Worm (Caenorhabditis elegans): ENCODE measurements around the gene F43H9.3.

Gene F43H9.3

DNA sequence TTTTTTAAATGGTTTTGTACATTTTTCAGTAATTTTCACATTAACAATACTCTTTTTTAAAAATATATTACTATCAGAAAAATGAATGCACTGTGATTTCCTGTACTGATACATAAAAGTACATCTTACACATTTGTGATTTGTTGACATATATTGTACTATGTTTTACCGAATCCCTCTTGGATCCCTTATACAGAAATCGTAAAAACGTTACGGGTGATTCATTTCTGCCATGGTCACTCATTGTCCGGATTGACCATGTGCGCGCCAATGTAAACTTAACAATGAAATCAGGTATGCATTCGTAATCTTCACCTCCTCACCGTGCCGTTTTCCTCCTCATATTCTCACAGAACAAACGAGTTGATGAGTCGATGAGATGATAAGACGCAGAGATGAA is 29.4 kb upstream of the F43H9.3 start, which contains the start of gene ZC513.2:
Gene ZC513.2 (plus strand): TSS at position 301 of the 400 bp plus-strand sequence.
- TF ChIP-seq nhr-232 (tag; optimal IDR thresholded peaks at IDR 0.05): no peak
- no peak for TF ChIP-seq hlh-13 (GFP tag; optimal IDR thresholded peaks at IDR 0.05)
- no peak for TF ChIP-seq odd-2 (tag; optimal IDR thresholded peaks at IDR 0.05)
- no peak for TF ChIP-seq lim-6 (tag; optimal IDR thresholded peaks at IDR 0.05)
- TF ChIP-seq syd-9 (tag; optimal IDR thresholded peaks at IDR 0.05): no peak
- no peak for TF ChIP-seq ztf-16 (tag; optimal IDR thresholded peaks at IDR 0.05)
- TF ChIP-seq dve-1 (tag; optimal IDR thresholded peaks at IDR 0.05): no peak
- TF ChIP-seq hlh-30 (tag; optimal IDR thresholded peaks at IDR 0.05; ENCODE audit: insufficient read depth): no peak
- TF ChIP-seq ceh-14 (tag; optimal IDR thresholded peaks at IDR 0.05): no peak
- TF ChIP-seq C38D4.7 (GFP tag; optimal IDR thresholded peaks at IDR 0.05): no peak
- no peak for TF ChIP-seq T23F11.4 (GFP tag; optimal IDR thresholded peaks at IDR 0.05)
- no peak for TF ChIP-seq hlh-6 (tag; optimal IDR thresholded peaks at IDR 0.05)
- no peak for TF ChIP-seq pha-2 (tag; optimal IDR thresholded peaks at IDR 0.05)
- TF ChIP-seq ref-2 (tag; optimal IDR thresholded peaks at IDR 0.05): no peak
- no peak for TF ChIP-seq nhr-11 (tag; optimal IDR thresholded peaks at IDR 0.05)
- TF ChIP-seq pha-4 (tag; optimal IDR thresholded peaks at IDR 0.05): no peak
- TF ChIP-seq fax-1 (tag; optimal IDR thresholded peaks at IDR 0.05): no peak

- TF ChIP-seq ceh-2 (tag; optimal IDR thresholded peaks at IDR 0.05): no peak
- TF ChIP-seq sdc-2 (tag; optimal IDR thresholded peaks at IDR 0.05): no peak
- no peak for TF ChIP-seq sox-2 (GFP tag; IDR thresholded peaks at IDR 0.05)
Measured at ce11 chrV:8051851-8052250, 27.1 kb upstream of the F43H9.3 start, which contains the start of gene sth-1. Gene sth-1 (plus strand): TSS chrV:8052151.

ce11 chrV:8050811-8051210 is 26.1 kb upstream of the F43H9.3 start, which contains the start of gene col-43:
Gene col-43 (minus strand): TSS chrV:8050911.
- TF ChIP-seq ceh-45 (GFP tag; IDR thresholded peaks at IDR 0.05): no peak
- TF ChIP-seq ama-1 (optimal IDR thresholded peaks at IDR 0.05): no peak
- no peak for TF ChIP-seq pag-3 (tag; optimal IDR thresholded peaks at IDR 0.05; ENCODE audit: borderline replicate concordance)
- TF ChIP-seq zip-5 (tag; optimal IDR thresholded peaks at IDR 0.05): no peak
- no peak for TF ChIP-seq ceh-31 (tag; optimal IDR thresholded peaks at IDR 0.05)
- TF ChIP-seq elt-2 (tag; optimal IDR thresholded peaks at IDR 0.05): no peak
- no peak for TF ChIP-seq pax-1 (tag; optimal IDR thresholded peaks at IDR 0.05)
- TF ChIP-seq dmd-4 (tag; optimal IDR thresholded peaks at IDR 0.05; ENCODE audit: borderline replicate concordance): no peak
- no peak for TF ChIP-seq syd-9 (tag; optimal IDR thresholded peaks at IDR 0.05)
- TF ChIP-seq sox-4 (tag; optimal IDR thresholded peaks at IDR 0.05): no peak
- TF ChIP-seq ceh-30 (tag; optimal IDR thresholded peaks at IDR 0.05): no peak
- TF ChIP-seq lim-6 (tag; optimal IDR thresholded peaks at IDR 0.05): no peak
- no peak for TF ChIP-seq gmeb-2 (tag; optimal IDR thresholded peaks at IDR 0.05)

- TF ChIP-seq pag-3 (tag; optimal IDR thresholded peaks at IDR 0.05; ENCODE audit: borderline replicate concordance) (no peak), ceh-14 (tag; optimal IDR thresholded peaks at IDR 0.05) (no peak), mec-3 (tag; optimal IDR thresholded peaks at IDR 0.05; ENCODE audit: borderline replicate concordance) (no peak), odd-2 (tag; optimal IDR thresholded peaks at IDR 0.05) (no peak), elt-4 (tag; optimal IDR thresholded peaks at IDR 0.05) (peak; percentile 74), dmd-4 (tag; optimal IDR thresholded peaks at IDR 0.05; ENCODE audit: borderline replicate concordance) (peak; percentile 14), madf-2 (tag; optimal IDR thresholded peaks at IDR 0.05) (no peak)
Measured at ce11 chrV:8050059-8050677, 25.4 kb upstream of the F43H9.3 start.

- TF ChIP-seq ceh-18 (tag; optimal IDR thresholded peaks at IDR 0.05) (no peak), ceh-45 (GFP tag; IDR thresholded peaks at IDR 0.05) (no peak), madf-2 (tag; optimal IDR thresholded peaks at IDR 0.05) (no peak), pax-1 (tag; optimal IDR thresholded peaks at IDR 0.05) (no peak), hlh-13 (GFP tag; optimal IDR thresholded peaks at IDR 0.05) (no peak), syd-9 (tag; optimal IDR thresholded peaks at IDR 0.05) (no peak), sox-4 (tag; optimal IDR thresholded peaks at IDR 0.05) (no peak), nhr-232 (tag; optimal IDR thresholded peaks at IDR 0.05) (no peak)
Measured at ce11 chrV:8046706-8047105, 22.0 kb upstream of the F43H9.3 start, which contains the start of gene ZC513.3. Gene ZC513.3 (plus strand): TSS chrV:8047006.
